Fruit fly (Drosophila melanogaster) whole organism, adult: ENCODE results near the gene Bcat.

Source experiments
- CG11617 ChIP-seq: fragments of 200-800 bp; sonication (Bioruptor generic); optimal IDR thresholded peaks from 2 replicates; lab custom pipeline; 2017; ENCODE audit warnings: mild to moderate bottlenecking, missing biosample characterization, missing genetic modification reagents, missing genetic modification characterization
- CG12768 ChIP-seq: fragments of 200-800 bp; sonication (Bioruptor generic); optimal IDR thresholded peaks from 2 replicates; lab custom pipeline; 2017; ENCODE audit warnings: missing biosample characterization, missing genetic modification characterization, mild to moderate bottlenecking, moderate library complexity, missing genetic modification reagents
- CG14711 ChIP-seq: fragments of 200-800 bp; sonication (Bioruptor generic); optimal IDR thresholded peaks from 2 replicates; lab custom pipeline; 2018; ENCODE audit warnings: missing biosample characterization, mild to moderate bottlenecking, missing genetic modification characterization, moderate library complexity
- CG1620 ChIP-seq: fragments of 200-800 bp; sonication (Bioruptor generic); optimal IDR thresholded peaks from 2 replicates; lab custom pipeline; 2016; ENCODE audit warnings: missing biosample characterization, missing genetic modification characterization
- CG33017 ChIP-seq: fragments of 200-800 bp; sonication (Bioruptor generic); optimal IDR thresholded peaks from 2 replicates; lab custom pipeline; 2018; ENCODE audit warnings: missing biosample characterization, mild to moderate bottlenecking, missing genetic modification characterization, moderate library complexity
- CG5204 ChIP-seq: fragments of 200-800 bp; sonication (Bioruptor generic); optimal IDR thresholded peaks from 2 replicates; lab custom pipeline; 2016; ENCODE audit warnings: missing biosample characterization, missing genetic modification characterization
- CG7045 ChIP-seq: fragments of 200-800 bp; sonication (Bioruptor generic); optimal IDR thresholded peaks from 2 replicates; lab custom pipeline; 2017; ENCODE audit warnings: missing biosample characterization, mild to moderate bottlenecking, missing genetic modification characterization
- CG7101 ChIP-seq: fragments of 200-800 bp; sonication (Bioruptor generic); optimal IDR thresholded peaks from 2 replicates; lab custom pipeline; 2018; ENCODE audit warnings: missing biosample characterization, mild to moderate bottlenecking, missing genetic modification characterization, moderate library complexity
- Clk ChIP-seq: fragments of 200-800 bp; sonication (Bioruptor generic); optimal IDR thresholded peaks from 2 replicates; lab custom pipeline; 2017; ENCODE audit warnings: missing biosample characterization, missing genetic modification characterization
- Crg-1 ChIP-seq: fragments of 200-800 bp; sonication (Bioruptor generic); optimal IDR thresholded peaks from 2 replicates; lab custom pipeline; 2016; ENCODE audit warnings: missing biosample characterization, missing genetic modification characterization
- Hr96 ChIP-seq: fragments of 200-800 bp; sonication (Bioruptor generic); optimal IDR thresholded peaks from 2 replicates; lab custom pipeline; 2016; ENCODE audit warnings: missing biosample characterization, missing genetic modification characterization
- Mnt ChIP-seq: fragments of 200-800 bp; sonication (Bioruptor generic); optimal IDR thresholded peaks from 2 replicates; lab custom pipeline; 2016; ENCODE audit warnings: missing biosample characterization, mild to moderate bottlenecking, missing genetic modification characterization
- bab1 ChIP-seq: fragments of 200-800 bp; sonication (Bioruptor generic); optimal IDR thresholded peaks from 3 replicates; lab custom pipeline; 2019; ENCODE audit warnings: missing biosample characterization, mild to moderate bottlenecking, missing genetic modification characterization, moderate library complexity
- cic ChIP-seq: fragments of 200-800 bp; sonication (Bioruptor generic); optimal IDR thresholded peaks from 2 replicates; lab custom pipeline; 2017; ENCODE audit warnings: missing biosample characterization, mild to moderate bottlenecking, missing genetic modification characterization, moderate library complexity
- cnc ChIP-seq, 2 experiments: fragments of >200 bp; optimal IDR thresholded peaks; 2 replicates each; lab custom pipeline; 2017
- kay ChIP-seq: fragments of 200-800 bp; sonication (Bioruptor generic); peaks from one replicate; lab custom pipeline; 2016; ENCODE audit warnings: missing biosample characterization, missing genetic modification characterization, borderline replicate concordance
- ovo ChIP-seq: fragments of 200-800 bp; sonication (Bioruptor generic); optimal IDR thresholded peaks from 2 replicates; lab custom pipeline; 2016; ENCODE audit warnings: missing biosample characterization, missing genetic modification characterization
- pad ChIP-seq: fragments of 200-800 bp; sonication (Bioruptor generic); optimal IDR thresholded peaks from 3 replicates; lab custom pipeline; 2017; ENCODE audit warnings: missing biosample characterization, missing genetic modification characterization, mild to moderate bottlenecking, moderate library complexity, missing genetic modification reagents
- tj ChIP-seq: fragments of 200-800 bp; sonication (Bioruptor generic); optimal IDR thresholded peaks from 3 replicates; lab custom pipeline; 2017; ENCODE audit warnings: missing biosample characterization, mild to moderate bottlenecking, missing genetic modification characterization, moderate library complexity
- toe ChIP-seq: fragments of 200-800 bp; sonication (Bioruptor generic); optimal IDR thresholded peaks from 2 replicates; lab custom pipeline; 2016; ENCODE audit warnings: missing biosample characterization, missing genetic modification characterization

Bcat gene

dm6 chrX:13374154-13374536 lies 22.6 kb upstream of the Bcat start:
- TF ChIP-seq pad (GFP tag; lab: Kevin White, UChicago), result peak; percentile 94
- no peak for TF ChIP-seq Crg-1 (GFP tag; lab: Kevin White, UChicago)
- peak; percentile 29 for TF ChIP-seq CG12768 (GFP tag; lab: Kevin White, UChicago)
- no peak for TF ChIP-seq ovo

- no peak for TF ChIP-seq cic (GFP tag; lab: Kevin White, UChicago)
- TF ChIP-seq CG1620 (GFP tag; lab: Kevin White, UChicago), result no peak
- TF ChIP-seq Clk (GFP tag; lab: Kevin White, UChicago), result no peak
- TF ChIP-seq CG11617, result no peak
- no peak for TF ChIP-seq toe (GFP tag; lab: Kevin White, UChicago)
- TF ChIP-seq Mnt, result no peak
- TF ChIP-seq kay (GFP tag; lab: Kevin White, UChicago), result peak; percentile 65
- TF ChIP-seq CG5204 (GFP tag; lab: Kevin White, UChicago), result no peak
Observed at dm6 chrX:13374979-13375378, 21.7 kb upstream of the Bcat start.

dm6 chrX:13375489-13375997 lies 21.2 kb upstream of the Bcat start:
- TF ChIP-seq CG14711 (tag; lab: Kevin White, UChicago), result no peak

DNA sequence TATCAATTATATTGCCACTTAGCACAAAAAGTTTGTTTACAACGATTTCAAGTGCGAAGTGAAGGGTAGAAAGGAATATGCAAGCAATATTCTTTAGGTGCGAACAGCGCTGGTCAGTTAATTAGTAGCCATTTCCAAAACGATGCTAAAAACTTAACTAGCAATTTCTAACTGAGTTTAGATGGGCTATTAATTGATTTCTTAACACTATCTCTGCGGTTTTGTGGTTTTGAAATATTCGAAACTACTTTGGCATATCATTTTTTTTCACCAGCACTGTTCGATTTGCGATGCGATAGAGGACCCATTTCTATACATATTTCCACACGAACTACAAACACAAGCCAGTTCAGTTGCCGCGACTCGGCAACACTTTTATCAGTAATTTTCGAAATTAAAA lies 20.2 kb upstream of the Bcat start:
- TF ChIP-seq CG5204 (GFP tag; lab: Kevin White, UChicago), result no peak
- TF ChIP-seq pad (GFP tag; lab: Kevin White, UChicago), result peak; percentile 62
- no peak for TF ChIP-seq cnc (optimal IDR thresholded peaks at IDR 0.05; lab: Kevin White, UChicago)
- TF ChIP-seq CG33017 (tag; lab: Kevin White, UChicago), result peak; percentile 85
- TF ChIP-seq cic (GFP tag; lab: Kevin White, UChicago), result peak; percentile 49
- peak; percentile 79 for TF ChIP-seq CG14711 (tag; lab: Kevin White, UChicago)
- TF ChIP-seq toe (GFP tag; lab: Kevin White, UChicago), result peak; percentile 13
- TF ChIP-seq CG7045 (GFP tag; lab: Kevin White, UChicago), result peak; percentile 44
- TF ChIP-seq Hr96 (GFP tag; lab: Kevin White, UChicago), result no peak
- TF ChIP-seq CG12768 (GFP tag; lab: Kevin White, UChicago), result peak; percentile 75
- peak; percentile 33 for TF ChIP-seq Crg-1 (GFP tag; lab: Kevin White, UChicago)
- peak; percentile 72 for TF ChIP-seq Mnt
- peak; percentile 89 for TF ChIP-seq CG11617
- TF ChIP-seq CG1620 (GFP tag; lab: Kevin White, UChicago), result peak; percentile 4
- TF ChIP-seq kay (GFP tag; lab: Kevin White, UChicago), result peak; percentile 65
- TF ChIP-seq Clk (GFP tag; lab: Kevin White, UChicago), result peak; percentile 28
- peak; percentile 33 for TF ChIP-seq ovo
- TF ChIP-seq bab1 (GFP tag; lab: Kevin White, UChicago), result peak; percentile 63
- TF ChIP-seq tj (GFP tag; lab: Kevin White, UChicago), result peak; percentile 82
- peak; percentile 92 for TF ChIP-seq CG7101 (tag; lab: Kevin White, UChicago)

DNA sequence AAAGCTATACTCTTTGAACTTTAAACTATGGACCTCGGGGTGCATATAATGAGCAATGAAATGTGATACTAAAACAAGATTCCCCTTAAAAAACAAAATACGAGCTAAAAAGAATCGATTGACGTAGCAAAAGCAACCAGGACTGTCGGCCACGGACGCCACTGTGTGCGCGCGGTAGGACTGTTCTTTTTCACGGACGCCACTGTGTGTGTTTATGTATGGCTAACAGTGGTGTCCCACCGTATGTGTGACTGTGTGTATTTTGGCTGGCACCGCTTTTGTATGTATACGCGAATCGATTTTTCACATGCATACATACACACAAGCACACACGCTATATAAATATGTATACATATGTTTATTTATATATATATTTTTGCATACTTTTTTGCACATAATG lies 12.9 kb upstream of the Bcat start:
- peak; percentile 48 for TF ChIP-seq CG12768 (GFP tag; lab: Kevin White, UChicago)
- TF ChIP-seq CG33017 (tag; lab: Kevin White, UChicago), result no peak
- TF ChIP-seq CG14711 (tag; lab: Kevin White, UChicago), result peak; percentile 39
- no peak for TF ChIP-seq Hr96 (GFP tag; lab: Kevin White, UChicago)
- peak; percentile 89 for TF ChIP-seq Mnt
- TF ChIP-seq cic (GFP tag; lab: Kevin White, UChicago), result peak; percentile 51
- TF ChIP-seq tj (GFP tag; lab: Kevin White, UChicago), result peak; percentile 72
- no peak for TF ChIP-seq ovo
- TF ChIP-seq toe (GFP tag; lab: Kevin White, UChicago), result peak; percentile 44
- TF ChIP-seq CG7101 (tag; lab: Kevin White, UChicago), result peak; percentile 41
- TF ChIP-seq pad (GFP tag; lab: Kevin White, UChicago), result peak; percentile 75
- peak; percentile 9 for TF ChIP-seq CG7045 (GFP tag; lab: Kevin White, UChicago)
- peak; percentile 55 for TF ChIP-seq CG11617
- no peak for TF ChIP-seq CG5204 (GFP tag; lab: Kevin White, UChicago)
- no peak for TF ChIP-seq kay (GFP tag; lab: Kevin White, UChicago)
- peak; percentile 59 for TF ChIP-seq Crg-1 (GFP tag; lab: Kevin White, UChicago)
- peak; percentile 77 for TF ChIP-seq CG1620 (GFP tag; lab: Kevin White, UChicago)
- TF ChIP-seq Clk (GFP tag; lab: Kevin White, UChicago), result no peak
- TF ChIP-seq bab1 (GFP tag; lab: Kevin White, UChicago), result peak; percentile 61
- no peak for TF ChIP-seq cnc (optimal IDR thresholded peaks at IDR 0.05; lab: Kevin White, UChicago)

- peak; percentile 3 for TF ChIP-seq tj (GFP tag; lab: Kevin White, UChicago)
- TF ChIP-seq kay (GFP tag; lab: Kevin White, UChicago), result no peak
- TF ChIP-seq pad (GFP tag; lab: Kevin White, UChicago), result peak; percentile 28
Observed at dm6 chrX:13384177-13384576, 12.5 kb upstream of the Bcat start.
